Fruit fly (Drosophila melanogaster) whole organism, prepupa: ENCODE measurements around the gene RpL3.

Source experiments
- Blimp-1 ChIP-seq: fragments of 200-800 bp; sonication (Bioruptor generic); optimal IDR thresholded peaks from 3 replicates; lab custom pipeline; 2017; ENCODE audit warnings: missing biosample characterization, missing genetic modification characterization, mild to moderate bottlenecking, moderate library complexity, missing genetic modification reagents
- CG11762 ChIP-seq: fragments of 200-800 bp; sonication (Bioruptor generic); optimal IDR thresholded peaks from 3 replicates; lab custom pipeline; 2016; ENCODE audit warnings: missing biosample characterization, missing genetic modification characterization; ENCODE audit not compliant: insufficient read depth
- CG11902 ChIP-seq: fragments of 200-800 bp; sonication (Bioruptor generic); optimal IDR thresholded peaks from 3 replicates; lab custom pipeline; 2016; ENCODE audit warnings: missing biosample characterization, missing genetic modification characterization
- CG1621 ChIP-seq: fragments of 200-800 bp; sonication (Bioruptor generic); optimal IDR thresholded peaks from 3 replicates; lab custom pipeline; 2018; ENCODE audit warnings: missing biosample characterization, mild to moderate bottlenecking, missing genetic modification characterization
- CG32006 ChIP-seq: fragments of 200-800 bp; sonication (Bioruptor generic); optimal IDR thresholded peaks from 3 replicates; lab custom pipeline; 2017; ENCODE audit warnings: missing biosample characterization, mild to moderate bottlenecking, missing genetic modification characterization
- CG3919 ChIP-seq: fragments of 200-800 bp; sonication (Bioruptor generic); optimal IDR thresholded peaks from 3 replicates; lab custom pipeline; 2016; ENCODE audit warnings: missing biosample characterization, missing genetic modification characterization
- CG4318 ChIP-seq: fragments of 200-800 bp; sonication (Bioruptor generic); optimal IDR thresholded peaks from 3 replicates; lab custom pipeline; 2017; ENCODE audit warnings: missing biosample characterization, mild to moderate bottlenecking, missing genetic modification characterization
- CG6276 ChIP-seq: fragments of 200-800 bp; sonication (Bioruptor generic); optimal IDR thresholded peaks from 2 replicates; lab custom pipeline; 2017; ENCODE audit warnings: missing biosample characterization, mild to moderate bottlenecking, missing genetic modification characterization
- CG6792 ChIP-seq: fragments of 200-800 bp; sonication (Bioruptor generic); optimal IDR thresholded peaks from 3 replicates; lab custom pipeline; 2016; ENCODE audit warnings: missing biosample characterization, missing genetic modification characterization
- CG7368 ChIP-seq: fragments of 200-800 bp; sonication (Bioruptor generic); optimal IDR thresholded peaks from 3 replicates; lab custom pipeline; 2016; ENCODE audit warnings: missing biosample characterization, missing genetic modification characterization
- CG8119 ChIP-seq: fragments of 200-800 bp; sonication (Bioruptor generic); IDR thresholded peaks from 3 replicates; pipeline ENCODE4 v1.3.6; 2022; ENCODE audit warnings: missing biosample characterization, missing genetic modification characterization
- CG8319 ChIP-seq: fragments of 200-800 bp; sonication (Bioruptor generic); optimal IDR thresholded peaks from 3 replicates; lab custom pipeline; 2016; ENCODE audit warnings: missing biosample characterization, missing genetic modification characterization
- Eip75B ChIP-seq: fragments of 200-800 bp; sonication (Bioruptor generic); optimal IDR thresholded peaks from 3 replicates; lab custom pipeline; 2016; ENCODE audit warnings: missing biosample characterization, missing genetic modification characterization
- Eip93F ChIP-seq: fragments of 200-800 bp; sonication (Bioruptor generic); optimal IDR thresholded peaks from 2 replicates; lab custom pipeline; 2016; ENCODE audit warnings: missing biosample characterization, mild to moderate bottlenecking, missing genetic modification characterization
- Ets21C ChIP-seq: fragments of 200-800 bp; sonication (Bioruptor generic); optimal IDR thresholded peaks from 3 replicates; lab custom pipeline; 2016; ENCODE audit warnings: missing biosample characterization, missing genetic modification characterization
- Ets96B ChIP-seq: fragments of 200-800 bp; optimal IDR thresholded peaks from 2 replicates; lab custom pipeline; 2019; ENCODE audit warnings: missing biosample characterization, mild to moderate bottlenecking, missing genetic modification characterization, moderate library complexity
- Gug ChIP-seq: fragments of 200-800 bp; sonication (Bioruptor generic); IDR thresholded peaks from 2 replicates; pipeline ENCODE4 v1.3.6; 2022; ENCODE audit warnings: missing biosample characterization, missing genetic modification characterization
- Hr38 ChIP-seq: sonication (Bioruptor generic); optimal IDR thresholded peaks from 2 replicates; lab custom pipeline; 2016; ENCODE audit warnings: missing biosample characterization, missing genetic modification characterization
- Hr39 ChIP-seq: fragments of 200-800 bp; sonication (Bioruptor generic); optimal IDR thresholded peaks from 2 replicates; lab custom pipeline; 2016; ENCODE audit warnings: missing biosample characterization, missing genetic modification characterization
- Met ChIP-seq: fragments of 200-800 bp; sonication (Bioruptor generic); optimal IDR thresholded peaks from 3 replicates; lab custom pipeline; 2016; ENCODE audit warnings: missing biosample characterization, missing genetic modification characterization
- OdsH ChIP-seq: fragments of 200-800 bp; sonication (Bioruptor generic); optimal IDR thresholded peaks from 3 replicates; lab custom pipeline; 2016; ENCODE audit warnings: missing biosample characterization, missing genetic modification characterization
- Smox ChIP-seq: fragments of 200-800 bp; sonication (Bioruptor generic); optimal IDR thresholded peaks from 3 replicates; lab custom pipeline; 2016; ENCODE audit warnings: missing biosample characterization, missing genetic modification characterization
- Sox14 ChIP-seq: fragments of 200-800 bp; sonication (Bioruptor generic); optimal IDR thresholded peaks from 3 replicates; lab custom pipeline; 2016; ENCODE audit warnings: missing biosample characterization, missing genetic modification characterization
- Sox15 ChIP-seq: fragments of 200-800 bp; sonication (Bioruptor generic); optimal IDR thresholded peaks from 3 replicates; lab custom pipeline; 2016; ENCODE audit warnings: missing biosample characterization, missing genetic modification characterization
- acj6 ChIP-seq: fragments of 200-800 bp; sonication (Bioruptor generic); optimal IDR thresholded peaks from 3 replicates; lab custom pipeline; 2016; ENCODE audit warnings: missing biosample characterization, missing genetic modification characterization
- cyc ChIP-seq: fragments of 200-800 bp; sonication (Bioruptor generic); optimal IDR thresholded peaks from 3 replicates; lab custom pipeline; 2016; ENCODE audit warnings: missing biosample characterization, missing genetic modification characterization
- dac ChIP-seq: fragments of 200-800 bp; sonication (Bioruptor generic); optimal IDR thresholded peaks from 2 replicates; lab custom pipeline; 2017; ENCODE audit warnings: missing biosample characterization, mild to moderate bottlenecking, missing genetic modification characterization
- dsx ChIP-seq: fragments of 200-800 bp; optimal IDR thresholded peaks from 3 replicates; lab custom pipeline; 2019; ENCODE audit warnings: missing biosample characterization, mild to moderate bottlenecking, missing genetic modification characterization, moderate library complexity; ENCODE audit not compliant: poor library complexity, severe bottlenecking
- eg ChIP-seq: fragments of 200-800 bp; sonication (Bioruptor generic); IDR thresholded peaks from 3 replicates; pipeline ENCODE4 v1.3.6; 2022; ENCODE audit warnings: missing biosample characterization, missing genetic modification characterization
- esn ChIP-seq: fragments of 200-800 bp; sonication (Bioruptor generic); optimal IDR thresholded peaks from 2 replicates; lab custom pipeline; 2016; ENCODE audit warnings: missing biosample characterization, mild to moderate bottlenecking, missing genetic modification characterization, moderate library complexity
- fd59A ChIP-seq: fragments of 200-800 bp; sonication (Bioruptor generic); optimal IDR thresholded peaks from 2 replicates; lab custom pipeline; 2017; ENCODE audit warnings: missing biosample characterization, mild to moderate bottlenecking, missing genetic modification characterization, missing genetic modification reagents
- net ChIP-seq: fragments of 200-800 bp; sonication (Bioruptor generic); optimal IDR thresholded peaks from 3 replicates; lab custom pipeline; 2016; ENCODE audit warnings: missing biosample characterization, missing genetic modification characterization
- salr ChIP-seq, 2 experiments: fragments of 200-800 bp; sonication (Bioruptor generic); optimal IDR thresholded peaks; 3 replicates each; lab custom pipeline; 2016 to 2018; ENCODE audit warnings: missing biosample characterization in 2 of 2, missing genetic modification characterization in 2 of 2, mild to moderate bottlenecking in 1 of 2
- spab ChIP-seq: fragments of 200-800 bp; sonication (Bioruptor generic); optimal IDR thresholded peaks from 2 replicates; lab custom pipeline; 2017; ENCODE audit warnings: missing biosample characterization, mild to moderate bottlenecking, missing genetic modification characterization, missing genetic modification reagents
- topi ChIP-seq: fragments of 200-800 bp; sonication (Bioruptor generic); optimal IDR thresholded peaks from 3 replicates; lab custom pipeline; 2016; ENCODE audit warnings: missing biosample characterization, missing genetic modification characterization
- vri ChIP-seq: fragments of 200-800 bp; sonication (Bioruptor generic); optimal IDR thresholded peaks from 3 replicates; lab custom pipeline; 2016; ENCODE audit warnings: missing biosample characterization, mild to moderate bottlenecking, missing genetic modification characterization

RpL3 gene

dm6 chr3R:11254382-11254953 is 32.8 kb downstream of the RpL3 start:
- TF ChIP-seq Blimp-1 (GFP tag; lab: Kevin White, UChicago) (no peak), esn (no peak), Met (GFP tag; lab: Kevin White, UChicago) (no peak), Hr38 (GFP tag; lab: Kevin White, UChicago) (no peak), CG8119 (no peak), cyc (GFP tag; lab: Kevin White, UChicago) (no peak), CG32006 (GFP tag; lab: Kevin White, UChicago) (no peak), topi (GFP tag; lab: Kevin White, UChicago) (no peak), Ets96B (tag; lab: Kevin White, UChicago) (no peak), CG11762 (GFP tag; lab: Kevin White, UChicago) (no peak), dac (GFP tag; lab: Kevin White, UChicago) (no peak), Hr39 (GFP tag; lab: Kevin White, UChicago) (no peak), dsx (GFP tag; lab: Kevin White, UChicago) (no peak), OdsH (no peak), Eip93F (no peak), CG8319 (GFP tag; lab: Kevin White, UChicago) (no peak), CG6276 (GFP tag; lab: Kevin White, UChicago) (no peak)
- TF ChIP-seq, all 60 proteins: peak for 0

- no peak for TF ChIP-seq cyc (GFP tag; lab: Kevin White, UChicago)
- TF ChIP-seq CG6276 (GFP tag; lab: Kevin White, UChicago) = no peak
- no peak for TF ChIP-seq spab (GFP tag; lab: Kevin White, UChicago)
- no peak for TF ChIP-seq Eip75B
- TF ChIP-seq vri = no peak
- no peak for TF ChIP-seq eg (GFP tag; lab: Robert Waterston, UW)
- no peak for TF ChIP-seq Met (GFP tag; lab: Kevin White, UChicago)
- TF ChIP-seq dac (GFP tag; lab: Kevin White, UChicago) = no peak
- TF ChIP-seq net = no peak
- no peak for TF ChIP-seq CG7368 (GFP tag; lab: Kevin White, UChicago)
- TF ChIP-seq CG11902 (GFP tag; lab: Kevin White, UChicago) = no peak
- TF ChIP-seq Smox (GFP tag; lab: Kevin White, UChicago) = no peak
- TF ChIP-seq Hr38 (GFP tag; lab: Kevin White, UChicago) = no peak
Observed at dm6 chr3R:11257537-11257936, 35.8 kb downstream of the RpL3 start.

DNA sequence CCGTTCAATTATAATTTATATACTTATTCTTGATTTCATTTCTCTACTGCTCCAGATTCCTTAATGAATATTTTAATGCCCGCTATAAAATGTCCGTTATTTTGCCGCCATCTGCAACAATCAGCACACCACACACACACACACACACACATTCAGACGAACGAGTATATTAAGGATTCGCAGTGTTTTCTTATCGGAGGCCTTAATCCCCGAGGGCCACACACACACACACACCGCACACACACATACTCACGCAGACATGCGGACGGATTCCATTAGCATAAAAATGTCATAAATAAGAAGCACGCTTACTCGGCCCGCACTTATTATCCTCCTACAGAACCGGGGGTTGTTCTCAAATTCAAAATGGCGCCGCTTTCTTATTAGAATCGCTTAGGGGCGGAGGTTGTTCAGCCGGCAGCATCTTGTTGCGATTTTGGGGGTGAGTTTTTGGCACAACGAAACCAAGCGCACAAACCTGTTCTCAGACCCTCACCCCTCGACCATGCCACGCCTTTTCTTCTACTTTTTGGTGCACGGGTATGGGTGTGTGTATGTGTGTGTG is 39.4 kb downstream of the RpL3 start:
- no peak for TF ChIP-seq Sox15 (GFP tag; lab: Kevin White, UChicago)
- TF ChIP-seq CG1621 (tag; lab: Kevin White, UChicago) = no peak
- TF ChIP-seq Hr39 (GFP tag; lab: Kevin White, UChicago) = no peak

DNA sequence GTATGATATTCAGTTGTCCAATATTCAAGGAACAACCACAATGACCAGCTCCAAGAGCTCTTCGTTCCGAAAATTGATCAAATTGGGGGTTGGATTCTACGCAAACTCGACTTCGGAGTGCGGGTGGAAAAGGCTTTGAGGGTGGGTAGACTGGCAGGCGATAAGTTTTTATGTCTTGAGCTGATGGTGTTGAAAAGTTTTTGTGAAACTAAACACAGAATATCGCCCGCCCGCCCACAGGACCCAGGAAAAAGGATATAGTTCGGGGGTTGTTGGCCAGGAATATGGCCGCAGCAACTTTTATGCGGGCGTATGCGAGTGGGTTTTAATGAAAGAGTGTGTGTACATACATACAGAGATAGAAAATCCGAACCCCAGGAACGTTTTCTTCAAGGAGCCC is 41.9 kb downstream of the RpL3 start:
- no peak for TF ChIP-seq Hr38 (GFP tag; lab: Kevin White, UChicago)
- TF ChIP-seq CG7368 (GFP tag; lab: Kevin White, UChicago) = no peak
- TF ChIP-seq acj6 (GFP tag; lab: Kevin White, UChicago) = no peak
- TF ChIP-seq esn = no peak
- TF ChIP-seq fd59A = no peak
- no peak for TF ChIP-seq CG6792
- TF ChIP-seq salr (GFP tag; optimal IDR thresholded peaks at IDR 0.05; lab: Kevin White, UChicago) = no peak
- TF ChIP-seq CG8319 (GFP tag; lab: Kevin White, UChicago) = no peak
- no peak for TF ChIP-seq cyc (GFP tag; lab: Kevin White, UChicago)
- TF ChIP-seq CG11902 (GFP tag; lab: Kevin White, UChicago) = no peak
- no peak for TF ChIP-seq CG4318 (GFP tag; lab: Kevin White, UChicago)
- TF ChIP-seq Ets21C (GFP tag; lab: Kevin White, UChicago) = no peak
- no peak for TF ChIP-seq spab (GFP tag; lab: Kevin White, UChicago)
- no peak for TF ChIP-seq Met (GFP tag; lab: Kevin White, UChicago)
- no peak for TF ChIP-seq CG3919 (GFP tag; lab: Kevin White, UChicago)
- TF ChIP-seq Gug (GFP tag; lab: Robert Waterston, UW) = no peak
- TF ChIP-seq Blimp-1 (GFP tag; lab: Kevin White, UChicago) = no peak
- no peak for TF ChIP-seq Sox14 (GFP tag; lab: Kevin White, UChicago)
